Fruit fly (Drosophila melanogaster): ENCODE data around the gene epsilonCOP.

epsilonCOP gene

DNA sequence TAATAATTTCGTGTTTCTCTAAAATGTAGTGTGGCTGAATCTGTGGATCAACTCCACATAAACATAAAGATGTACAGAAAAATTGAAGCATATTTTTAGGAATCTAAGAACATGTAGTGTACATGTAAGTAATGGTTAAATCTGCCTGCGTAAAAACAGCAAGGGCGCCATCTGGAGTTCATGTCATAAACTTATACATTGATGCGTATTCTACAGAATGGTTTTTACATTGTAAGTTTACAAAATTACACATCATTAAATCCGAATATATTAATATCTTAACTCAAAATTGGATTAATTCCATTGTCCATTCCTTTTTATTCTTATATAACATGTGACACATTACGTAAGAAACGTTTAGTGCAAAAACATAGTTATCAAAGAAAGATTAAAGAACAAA is 38.1 kb downstream of the epsilonCOP start (continued):
- peak; percentile 21 for TF ChIP-seq CG13624 (GFP tag; optimal IDR thresholded peaks at IDR 0.05)
- TF ChIP-seq phol (tag; optimal IDR thresholded peaks at IDR 0.05) = peak; percentile 9
- TF ChIP-seq ATbp (GFP tag; optimal IDR thresholded peaks at IDR 0.05) = no peak
- no peak; the same call in 1 of the 2 replicates for TF ChIP-seq Scr (GFP tag; IDR thresholded peaks at IDR 0.05; ENCODE audit: partially characterized antibody)
- TF ChIP-seq CG12071 (GFP tag; optimal IDR thresholded peaks at IDR 0.05) = no peak
- TF ChIP-seq Chrac-16 (GFP tag; optimal IDR thresholded peaks at IDR 0.05) = no peak
- TF ChIP-seq CG7357 (GFP tag; IDR thresholded peaks at IDR 0.05) = no peak
- TF ChIP-seq schlank (tag; optimal IDR thresholded peaks at IDR 0.05) = no peak
- no peak for TF ChIP-seq unc-4 (GFP tag; IDR thresholded peaks at IDR 0.05; ENCODE audit: partially characterized antibody)

dm6 chr2L:6530952-6531512 is 42.1 kb downstream of the epsilonCOP start:
- TF ChIP-seq CG10274 (GFP tag; optimal IDR thresholded peaks at IDR 0.05) (no peak), CG1792 (GFP tag; optimal IDR thresholded peaks at IDR 0.05) (no peak), CG18619 (GFP tag; optimal IDR thresholded peaks at IDR 0.05) (no peak), pho (GFP tag; optimal IDR thresholded peaks at IDR 0.05) (no peak), tgo (GFP tag; IDR thresholded peaks at IDR 0.05) (no peak), Usf (GFP tag; optimal IDR thresholded peaks at IDR 0.05) (no peak), CG7745 (tag; optimal IDR thresholded peaks at IDR 0.05) (no peak), pros (GFP tag; optimal IDR thresholded peaks at IDR 0.05) (peak; percentile 75), Dll (GFP tag; IDR thresholded peaks at IDR 0.05; ENCODE audit: partially characterized antibody) (no peak), exex (tag; optimal IDR thresholded peaks at IDR 0.05) (no peak), CG2199 (GFP tag; IDR thresholded peaks at IDR 0.05) (0 out of 3 replicates have a peak, but pooled peaks have one; percentile 59), Spps (tag; optimal IDR thresholded peaks at IDR 0.05) (no peak), CG10565 (GFP tag; optimal IDR thresholded peaks at IDR 0.05) (no peak), Dfd (GFP tag; optimal IDR thresholded peaks at IDR 0.05) (no peak), CG4328 (GFP tag; optimal IDR thresholded peaks at IDR 0.05) (no peak), CG16815 (GFP tag; optimal IDR thresholded peaks at IDR 0.05) (no peak), CG9609 (GFP tag; optimal IDR thresholded peaks at IDR 0.05) (no peak), ranshi (GFP tag; IDR thresholded peaks at IDR 0.05) (no peak), hkb (optimal IDR thresholded peaks at IDR 0.05) (no peak), hkb (GFP tag; IDR thresholded peaks at IDR 0.05) (no peak), Elba2 (GFP tag; optimal IDR thresholded peaks at IDR 0.05) (no peak), CG10321 (GFP tag; IDR thresholded peaks at IDR 0.05) (0 out of 2 replicates have a peak, but pooled peaks have one; percentile 11), CG10431 (GFP tag; optimal IDR thresholded peaks at IDR 0.05) (no peak), aop (GFP tag; IDR thresholded peaks at IDR 0.05) (no peak), HLH3B (GFP tag; IDR thresholded peaks at IDR 0.05) (no peak), Deaf1 (tag; optimal IDR thresholded peaks at IDR 0.05) (peak; percentile 20), Camta (GFP tag; optimal IDR thresholded peaks at IDR 0.05) (no peak), gem (tag; optimal IDR thresholded peaks at IDR 0.05) (no peak), slp2 (GFP tag; optimal IDR thresholded peaks at IDR 0.05) (no peak), cas (GFP tag; IDR thresholded peaks at IDR 0.05) (no peak), ttk (GFP tag; IDR thresholded peaks at IDR 0.05) (no peak), tin (GFP tag; optimal IDR thresholded peaks at IDR 0.05) (peak; percentile 10), bowl (GFP tag; IDR thresholded peaks at IDR 0.05) (no peak), grau (tag; optimal IDR thresholded peaks at IDR 0.05) (no peak), CG17802 (tag; optimal IDR thresholded peaks at IDR 0.05) (no peak), CG7928 (GFP tag; optimal IDR thresholded peaks at IDR 0.05) (no peak), CG7786 (GFP tag; optimal IDR thresholded peaks at IDR 0.05) (no peak), lab (GFP tag; optimal IDR thresholded peaks at IDR 0.05) (no peak), CG8944 (GFP tag; optimal IDR thresholded peaks at IDR 0.05) (no peak), luna (GFP tag; optimal IDR thresholded peaks at IDR 0.05) (no peak), kni (GFP tag; optimal IDR thresholded peaks at IDR 0.05) (peak; percentile 19)

Measured in whole organism, embryonic.